Fruit fly (Drosophila melanogaster): ENCODE results near the gene nSMase.

Gene nSMase

dm6 chr3L:3225769-3226457 is 7.0 kb downstream of the nSMase start:
- TF ChIP-seq psq (optimal IDR thresholded peaks at IDR 0.05) = no peak
- peak; percentile 53 for TF ChIP-seq CG8478 (optimal IDR thresholded peaks at IDR 0.05)
- peak; percentile 99 for TF ChIP-seq Dll (optimal IDR thresholded peaks at IDR 0.05)
- TF ChIP-seq pan (optimal IDR thresholded peaks at IDR 0.05) = no peak

dm6 chr3L:3226458-3226783 is 7.5 kb downstream of the nSMase start:
- TF ChIP-seq Dll (optimal IDR thresholded peaks at IDR 0.05) (no peak), CG8478 (optimal IDR thresholded peaks at IDR 0.05) (no peak), usp (GFP tag; optimal IDR thresholded peaks at IDR 0.05) (no peak), EcR (GFP tag; optimal IDR thresholded peaks at IDR 0.05) (no peak), pan (optimal IDR thresholded peaks at IDR 0.05) (no peak), psq (optimal IDR thresholded peaks at IDR 0.05) (no peak)

DNA sequence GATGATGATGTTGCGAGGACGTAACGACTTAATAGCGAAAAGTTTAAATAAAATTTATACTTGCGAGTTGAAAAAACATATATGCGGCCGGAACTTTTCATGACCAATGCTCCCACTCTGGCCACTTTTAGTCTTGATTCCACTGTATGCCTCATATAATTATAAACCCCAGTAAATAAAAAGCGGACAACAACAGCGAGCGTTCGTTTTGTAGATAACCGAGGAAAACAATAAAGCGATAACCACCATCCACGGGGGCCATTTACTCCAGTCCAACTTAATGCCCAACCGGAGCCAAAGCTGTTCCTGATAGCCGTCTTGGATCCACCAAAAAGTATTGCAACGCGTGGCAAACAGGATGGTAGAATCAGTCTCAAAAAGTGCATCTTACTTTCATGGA is 17.4 kb downstream of the nSMase start:
- TF ChIP-seq usp (GFP tag; optimal IDR thresholded peaks at IDR 0.05) (no peak), pan (optimal IDR thresholded peaks at IDR 0.05) (no peak), Dll (optimal IDR thresholded peaks at IDR 0.05) (no peak), psq (optimal IDR thresholded peaks at IDR 0.05) (no peak), EcR (GFP tag; optimal IDR thresholded peaks at IDR 0.05) (no peak), CG8478 (optimal IDR thresholded peaks at IDR 0.05) (no peak)

DNA sequence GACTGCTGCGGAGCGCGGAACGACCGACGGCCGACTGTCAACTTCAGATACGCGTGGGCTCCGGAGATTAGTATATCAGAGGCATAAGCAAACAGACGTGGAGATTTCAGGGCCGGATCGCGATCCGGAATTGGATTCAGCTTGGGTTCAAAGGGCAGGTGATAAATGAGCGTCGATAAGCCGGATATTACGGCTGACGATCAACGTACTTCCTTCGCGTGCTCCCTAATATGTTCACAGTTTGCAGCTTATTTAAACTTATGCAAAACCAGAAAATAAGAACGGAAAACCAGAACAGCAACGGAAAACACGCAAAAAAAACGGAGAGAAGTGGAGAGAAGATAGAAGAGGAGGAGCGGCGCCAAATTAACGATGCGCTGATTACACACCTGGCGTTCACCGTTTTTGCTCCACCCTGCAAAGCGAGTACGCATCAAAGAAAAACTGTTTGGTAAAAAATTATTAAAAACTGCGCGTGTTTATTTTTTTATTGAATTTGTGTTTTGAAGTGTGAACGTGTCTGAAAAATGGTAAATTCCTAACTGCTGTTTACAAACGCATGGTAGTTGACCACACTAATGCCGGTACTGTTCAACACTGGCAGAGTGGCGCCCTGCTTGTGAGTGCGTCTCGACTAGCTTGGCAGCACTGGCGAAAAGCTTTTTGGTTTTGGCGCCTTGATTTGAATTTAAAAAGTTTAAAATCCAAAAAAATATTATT is 20.2 kb downstream of the nSMase start, which contains the start of gene CG17746:
TSS of gene CG17746 (minus strand) at position 546 of the 720 bp plus-strand sequence.
- TF ChIP-seq CG8478 (optimal IDR thresholded peaks at IDR 0.05) = no peak
- no peak for TF ChIP-seq pan (optimal IDR thresholded peaks at IDR 0.05)
- TF ChIP-seq usp (GFP tag; optimal IDR thresholded peaks at IDR 0.05) = no peak
- no peak for TF ChIP-seq EcR (GFP tag; optimal IDR thresholded peaks at IDR 0.05)
- TF ChIP-seq psq (optimal IDR thresholded peaks at IDR 0.05) = no peak

DNA sequence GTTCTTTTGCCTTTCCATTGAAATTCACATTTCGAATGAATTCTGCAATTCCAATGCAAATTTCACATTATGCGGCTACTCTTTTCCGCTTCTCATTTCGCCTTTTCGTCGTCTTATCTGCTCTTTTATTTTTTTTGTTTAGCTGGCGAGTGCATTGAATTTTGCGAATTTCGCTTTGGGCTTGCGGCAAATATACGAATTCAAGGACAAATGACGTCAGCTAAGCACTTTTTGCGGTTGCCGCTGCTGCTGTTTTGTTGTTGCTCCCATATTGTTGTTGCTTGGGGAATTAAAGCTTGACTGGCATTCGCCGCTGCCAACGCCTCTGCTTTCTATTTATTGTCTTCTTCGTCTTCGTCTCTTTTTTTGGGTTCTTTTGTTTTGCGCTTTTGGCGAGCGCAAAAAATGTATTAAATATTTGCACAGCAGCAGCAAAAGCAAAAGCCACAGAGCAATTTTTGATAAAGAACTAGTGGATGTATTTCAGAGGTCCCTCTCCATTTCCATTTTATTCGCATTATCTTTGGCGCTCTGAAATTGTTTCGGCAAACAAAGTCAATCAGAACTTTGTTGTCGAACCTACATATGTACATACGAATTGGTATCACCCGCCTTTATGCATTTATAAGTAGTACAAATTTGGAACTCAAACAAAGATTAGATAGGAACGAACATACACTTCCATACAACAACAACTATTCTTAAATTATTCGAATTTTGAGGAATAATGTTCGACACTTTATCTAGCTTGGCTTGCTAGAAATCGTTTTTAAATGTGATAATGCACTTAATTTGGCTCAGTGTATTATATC is 21.0 kb downstream of the nSMase start:
- TF ChIP-seq CG8478 (optimal IDR thresholded peaks at IDR 0.05) (no peak), EcR (GFP tag; optimal IDR thresholded peaks at IDR 0.05) (no peak), psq (optimal IDR thresholded peaks at IDR 0.05) (no peak), usp (GFP tag; optimal IDR thresholded peaks at IDR 0.05) (no peak)

- no peak for TF ChIP-seq Dll (optimal IDR thresholded peaks at IDR 0.05)
- no peak for TF ChIP-seq CG8478 (optimal IDR thresholded peaks at IDR 0.05)
- TF ChIP-seq pan (optimal IDR thresholded peaks at IDR 0.05) = no peak
- TF ChIP-seq psq (optimal IDR thresholded peaks at IDR 0.05) = no peak
- TF ChIP-seq usp (GFP tag; optimal IDR thresholded peaks at IDR 0.05) = no peak
- no peak for TF ChIP-seq EcR (GFP tag; optimal IDR thresholded peaks at IDR 0.05)
These were observed 21.8 kb downstream of the nSMase start for dm6 chr3L:3240597-3241367.

DNA sequence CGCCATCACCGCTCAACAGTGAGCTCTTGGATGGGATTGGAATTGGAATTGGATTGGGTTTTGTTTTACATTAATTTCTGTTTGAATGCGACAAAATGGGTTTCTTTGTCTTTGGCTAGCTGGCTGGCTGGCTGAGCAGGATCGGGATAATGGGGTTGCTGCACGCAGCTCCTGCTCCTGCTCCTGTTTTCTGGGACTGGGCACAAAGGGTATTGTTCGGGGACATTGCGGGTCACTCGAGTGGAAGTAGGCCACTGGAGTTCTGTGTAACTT is 22.3 kb downstream of the nSMase start:
- peak in 1 of 2 experiments; percentile 61 for TF ChIP-seq EcR (GFP tag; optimal IDR thresholded peaks at IDR 0.05)
- TF ChIP-seq usp (GFP tag; optimal IDR thresholded peaks at IDR 0.05) = no peak

DNA sequence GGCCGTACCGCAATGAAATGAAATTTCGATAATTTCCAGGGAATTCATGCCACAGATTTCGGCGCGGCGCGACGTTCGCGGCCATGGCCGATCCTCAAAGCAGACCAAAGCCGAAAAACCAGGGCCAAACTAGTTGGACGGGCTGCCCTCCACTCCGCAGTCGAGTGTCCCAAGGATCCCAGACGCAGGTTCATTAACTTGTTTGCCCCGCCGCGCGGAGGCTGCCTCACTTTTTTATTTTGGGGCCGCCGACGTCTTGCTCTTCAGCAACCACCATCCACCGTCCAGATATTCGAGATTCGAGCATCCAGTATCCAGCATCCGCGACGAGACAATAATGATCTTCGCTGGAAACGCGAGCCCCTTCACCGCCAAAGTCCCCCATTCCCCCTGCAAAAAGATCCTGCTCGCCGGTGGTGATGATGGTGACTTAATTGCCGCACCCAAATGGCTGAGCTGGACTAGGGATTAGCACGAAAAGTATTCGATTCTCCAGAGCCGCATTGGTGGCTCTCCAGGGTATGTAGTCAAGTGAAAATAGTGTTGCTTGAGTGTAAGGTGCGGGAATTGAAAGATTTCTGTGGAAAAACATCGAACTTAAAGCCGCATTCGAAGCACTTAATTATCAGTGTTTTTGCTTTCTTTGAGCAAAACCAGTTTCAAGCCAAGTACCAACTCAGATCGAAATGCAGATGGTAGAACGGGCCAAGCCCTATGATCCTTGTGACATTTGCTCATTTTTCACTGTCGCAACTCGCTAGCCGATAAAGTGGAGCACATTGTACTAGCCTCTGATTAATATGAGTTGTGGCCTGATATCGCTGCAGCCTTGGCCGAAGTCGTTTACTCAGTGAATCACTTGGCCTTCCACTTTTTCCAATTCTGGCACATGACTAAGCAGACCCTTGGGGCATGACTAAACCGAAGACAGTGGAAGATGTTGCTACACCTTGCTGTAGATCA is 23.4 kb downstream of the nSMase start:
- TF ChIP-seq Dll (optimal IDR thresholded peaks at IDR 0.05) = no peak
- TF ChIP-seq EcR (GFP tag; optimal IDR thresholded peaks at IDR 0.05) = peak; percentile 43 to 69

DNA sequence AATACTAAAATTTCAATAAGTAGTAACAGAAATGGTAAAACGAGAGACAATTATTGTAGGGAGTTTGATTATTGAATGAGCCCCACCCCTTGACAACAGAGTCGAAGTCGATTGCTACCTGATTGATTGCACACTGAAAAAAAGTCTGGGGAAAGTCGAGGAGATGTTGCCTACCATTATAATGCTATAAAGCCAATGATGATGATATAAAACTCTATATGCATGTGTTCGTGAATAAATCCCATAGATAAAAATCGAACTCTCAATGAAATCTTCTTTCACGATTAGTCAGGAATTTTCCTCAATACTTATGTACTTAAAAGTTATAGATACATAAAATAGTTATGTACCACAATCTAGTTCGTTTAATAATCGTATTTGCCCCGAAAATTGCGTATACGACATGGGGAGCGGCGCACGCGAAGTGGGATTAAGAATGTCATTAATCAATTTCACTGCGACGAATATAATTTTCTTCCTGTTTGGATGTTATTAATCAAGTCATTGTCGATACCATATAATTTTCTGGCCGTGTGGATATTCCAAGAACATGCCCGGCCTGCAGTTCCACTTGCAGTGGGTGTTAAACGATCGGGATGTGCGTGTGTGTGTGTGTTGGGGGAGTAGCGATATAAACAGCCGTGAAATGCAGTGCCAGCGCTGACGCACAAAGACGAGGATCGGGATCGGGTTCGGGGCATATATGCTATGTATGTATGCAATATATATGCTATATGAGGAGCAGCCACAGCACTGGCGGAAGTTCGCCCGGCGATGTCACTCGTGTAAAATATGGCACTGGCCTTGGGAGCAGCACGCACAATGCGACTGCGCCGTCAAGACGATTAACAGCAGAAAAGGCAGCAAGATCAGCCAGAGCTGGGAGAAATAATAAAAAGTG is 25.5 kb downstream of the nSMase start, which contains the start of gene CG12078:
TSS of gene CG12078 (minus strand) at position 51 of the 901 bp plus-strand sequence.
- no peak for TF ChIP-seq usp (GFP tag; optimal IDR thresholded peaks at IDR 0.05)
- TF ChIP-seq CG8478 (optimal IDR thresholded peaks at IDR 0.05) = no peak
- no peak for TF ChIP-seq pan (optimal IDR thresholded peaks at IDR 0.05)
- no peak for TF ChIP-seq psq (optimal IDR thresholded peaks at IDR 0.05)
- TF ChIP-seq EcR (GFP tag; optimal IDR thresholded peaks at IDR 0.05) = no peak
- no peak for TF ChIP-seq Dll (optimal IDR thresholded peaks at IDR 0.05)

- TF ChIP-seq CG8478 (optimal IDR thresholded peaks at IDR 0.05) (no peak), usp (GFP tag; optimal IDR thresholded peaks at IDR 0.05) (no peak), pan (optimal IDR thresholded peaks at IDR 0.05) (no peak), EcR (GFP tag; optimal IDR thresholded peaks at IDR 0.05) (no peak), Dll (optimal IDR thresholded peaks at IDR 0.05) (no peak), psq (optimal IDR thresholded peaks at IDR 0.05) (no peak)
These were observed 26.2 kb downstream of the nSMase start for dm6 chr3L:3245189-3245588.

All from whole organism.